Worm (Caenorhabditis elegans): ENCODE measurements around the gene srg-9.

Gene srg-9

DNA sequence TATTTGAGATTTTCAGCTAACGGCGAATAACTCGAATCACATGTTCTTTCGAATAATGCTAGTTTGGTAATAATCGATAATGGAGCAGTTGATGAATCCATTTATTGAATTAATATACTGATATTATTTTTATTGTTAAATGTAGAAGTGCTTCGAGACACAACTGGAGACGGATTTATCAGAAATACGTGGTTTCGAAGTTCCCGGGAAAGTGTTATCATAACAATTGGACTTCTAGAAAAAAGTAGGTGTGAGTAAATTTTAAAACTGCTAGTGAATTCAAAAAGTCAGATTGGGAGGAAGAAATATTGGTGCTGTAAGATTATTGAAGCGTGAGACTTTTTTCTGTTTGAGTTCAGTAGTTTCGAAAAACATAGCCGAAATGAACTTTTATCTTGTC lies 3.5 kb upstream of the srg-9 start, which contains the start of gene srg-2:
Gene srg-2 (minus strand): TSS at position 101 of the 400 bp plus-strand sequence.
- TF ChIP-seq pha-4 (tag; optimal IDR thresholded peaks at IDR 0.05) (no peak), ceh-83 (GFP tag; optimal IDR thresholded peaks at IDR 0.05) (no peak), nhr-28 (tag; optimal IDR thresholded peaks at IDR 0.05) (no peak), ham-2 (GFP tag; optimal IDR thresholded peaks at IDR 0.05) (no peak), nhr-76 (tag; optimal IDR thresholded peaks at IDR 0.05) (no peak), M03D4.4 (tag; optimal IDR thresholded peaks at IDR 0.05) (no peak), nhr-12 (tag; optimal IDR thresholded peaks at IDR 0.05) (no peak), nhr-237 (tag; optimal IDR thresholded peaks at IDR 0.05) (no peak), ztf-11 (tag; optimal IDR thresholded peaks at IDR 0.05) (no peak), tbx-8 (GFP tag; optimal IDR thresholded peaks at IDR 0.05) (no peak), flh-1 (GFP tag; optimal IDR thresholded peaks at IDR 0.05) (no peak), mls-2 (tag; optimal IDR thresholded peaks at IDR 0.05) (no peak), snpc-4 (tag; optimal IDR thresholded peaks at IDR 0.05) (no peak), cnd-1 (tag; optimal IDR thresholded peaks at IDR 0.05) (no peak), nhr-2 (tag; optimal IDR thresholded peaks at IDR 0.05) (no peak), lin-32 (GFP tag; optimal IDR thresholded peaks at IDR 0.05) (no peak), unc-62 (GFP tag; optimal IDR thresholded peaks at IDR 0.05) (no peak), ces-1 (GFP tag; optimal IDR thresholded peaks at IDR 0.05) (no peak)

DNA sequence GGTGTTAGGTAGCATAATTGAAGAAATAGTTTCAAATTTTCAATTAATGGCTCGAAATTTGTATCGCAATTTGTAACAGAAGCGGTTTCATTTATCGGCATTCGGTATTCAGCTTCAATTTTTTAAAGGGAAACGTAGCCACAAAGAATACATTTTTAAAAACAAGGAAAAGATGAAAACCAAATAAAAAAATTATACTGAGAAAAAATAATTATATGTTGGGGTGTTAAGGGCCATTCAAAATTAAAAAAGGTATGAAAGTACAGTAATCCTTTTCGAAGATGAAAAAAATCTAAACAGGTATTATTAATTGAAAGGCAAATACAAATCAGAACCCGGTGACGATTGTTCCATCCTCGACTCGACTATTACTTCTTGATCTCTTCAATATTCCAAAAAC lies 1.7 kb upstream of the srg-9 start, which contains the start of gene srg-1:
Gene srg-1 (minus strand): TSS at position 101 of the 400 bp plus-strand sequence.
- TF ChIP-seq M03D4.4 (tag; optimal IDR thresholded peaks at IDR 0.05) (no peak), ceh-43 (GFP tag; optimal IDR thresholded peaks at IDR 0.05) (no peak), drap-1 (GFP tag; optimal IDR thresholded peaks at IDR 0.05) (no peak), ceh-39 (tag; optimal IDR thresholded peaks at IDR 0.05) (no peak), ces-1 (GFP tag; optimal IDR thresholded peaks at IDR 0.05) (no peak), nhr-2 (tag; optimal IDR thresholded peaks at IDR 0.05) (no peak), pha-4 (tag; optimal IDR thresholded peaks at IDR 0.05) (no peak), ceh-83 (GFP tag; optimal IDR thresholded peaks at IDR 0.05) (no peak), ztf-11 (tag; optimal IDR thresholded peaks at IDR 0.05) (no peak)

DNA sequence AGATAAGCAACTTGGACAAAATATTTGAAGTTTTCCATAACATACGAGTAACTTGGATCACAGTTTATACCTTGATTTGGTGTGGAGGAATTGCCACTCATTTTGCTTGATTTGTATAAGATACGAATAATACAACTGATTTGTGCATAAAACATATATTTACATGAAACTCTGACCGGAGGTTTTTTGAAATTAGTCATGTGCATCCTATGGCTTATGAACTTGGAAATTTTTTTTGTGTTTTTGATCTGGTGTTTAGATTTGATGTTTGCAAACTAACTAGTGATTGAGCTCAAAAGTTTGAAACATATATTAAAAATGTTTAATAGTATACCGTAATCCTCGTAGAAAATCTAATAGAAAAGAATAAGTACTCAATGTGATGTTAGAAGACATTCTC lies 1.8 kb downstream of the srg-9 start, which contains the start of gene srg-8:
Gene srg-8 (minus strand): TSS at position 101 of the 400 bp plus-strand sequence.
- TF ChIP-seq ztf-11 (tag; optimal IDR thresholded peaks at IDR 0.05) (no peak), unc-62 (GFP tag; optimal IDR thresholded peaks at IDR 0.05) (no peak)

DNA sequence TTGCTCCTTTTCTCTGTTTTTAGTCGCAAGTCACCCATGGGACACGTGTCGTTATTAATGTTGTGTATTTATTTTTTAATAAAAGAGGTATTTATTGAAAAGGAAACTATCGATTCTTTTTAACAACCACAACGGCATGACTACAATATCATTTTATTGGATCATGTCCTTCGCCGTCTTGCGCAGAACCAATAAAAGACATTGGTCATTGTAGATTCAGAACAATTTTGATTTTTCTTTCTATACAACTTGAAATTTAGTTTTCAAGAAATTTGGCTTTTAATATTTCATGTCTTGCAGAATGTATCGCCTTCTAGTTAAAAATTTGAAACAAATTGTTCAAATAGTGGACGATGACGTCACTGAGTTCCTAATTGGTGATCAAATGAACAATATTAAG lies 5.1 kb downstream of the srg-9 start, which contains the start of gene amdh-1:
Gene amdh-1 (plus strand): TSS at position 301 of the 400 bp plus-strand sequence.
- TF ChIP-seq sptf-1 (tag; optimal IDR thresholded peaks at IDR 0.05), result no peak
- TF ChIP-seq pha-4 (tag; optimal IDR thresholded peaks at IDR 0.05), result no peak
- no peak for TF ChIP-seq ztf-11 (tag; optimal IDR thresholded peaks at IDR 0.05)
- TF ChIP-seq unc-120 (tag; optimal IDR thresholded peaks at IDR 0.05; ENCODE audit: poor library complexity, severe bottlenecking), result no peak
- no peak for TF ChIP-seq unc-39 (tag; optimal IDR thresholded peaks at IDR 0.05)
- TF ChIP-seq nhr-12 (tag; optimal IDR thresholded peaks at IDR 0.05), result no peak
- TF ChIP-seq mab-5 (tag; optimal IDR thresholded peaks at IDR 0.05), result no peak
- no peak for TF ChIP-seq tbx-8 (GFP tag; optimal IDR thresholded peaks at IDR 0.05)
- TF ChIP-seq elt-1 (tag; optimal IDR thresholded peaks at IDR 0.05; ENCODE audit: borderline replicate concordance, insufficient read depth), result no peak
- no peak for TF ChIP-seq bed-3 (GFP tag; optimal IDR thresholded peaks at IDR 0.05)
- no peak for TF ChIP-seq nhr-237 (tag; optimal IDR thresholded peaks at IDR 0.05)
- no peak for TF ChIP-seq unc-62 (GFP tag; optimal IDR thresholded peaks at IDR 0.05)
- TF ChIP-seq flh-1 (GFP tag; optimal IDR thresholded peaks at IDR 0.05), result no peak
- no peak for TF ChIP-seq lsy-2 (tag; optimal IDR thresholded peaks at IDR 0.05)
- TF ChIP-seq cnd-1 (tag; optimal IDR thresholded peaks at IDR 0.05), result no peak

DNA sequence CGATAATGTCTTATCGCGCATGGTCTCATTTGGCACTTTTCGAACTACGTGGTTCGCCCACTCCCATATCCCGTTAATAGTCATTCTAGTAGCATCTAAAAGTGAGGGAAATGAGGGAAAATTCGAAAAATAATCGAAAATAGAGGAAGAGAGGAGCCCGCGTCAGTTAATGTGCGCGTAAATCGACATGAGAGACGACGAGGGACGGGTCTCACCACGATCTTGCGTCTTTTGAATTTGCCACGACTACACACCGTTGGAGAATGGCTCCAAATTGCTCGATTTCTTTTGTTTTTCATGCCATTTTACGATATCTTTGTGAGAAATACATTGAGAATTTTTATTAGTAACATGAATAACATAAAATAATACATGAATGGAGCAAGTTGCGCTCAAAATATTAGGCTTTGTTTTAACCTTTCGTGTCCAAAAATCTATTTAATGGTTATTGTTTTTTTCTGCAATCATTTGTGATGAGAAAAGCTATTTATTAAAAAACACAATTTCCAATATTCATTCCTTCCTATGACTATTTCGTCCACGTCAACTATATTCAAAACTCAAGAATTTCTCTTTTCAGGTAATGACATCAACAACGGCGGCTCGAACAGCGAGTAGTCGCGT lies 8.4 kb downstream of the srg-9 start, which contains the start of the genes gen-1 and stt-3:
Gene gen-1 (minus strand): TSS at position 95 of the 624 bp plus-strand sequence.
Gene stt-3 (plus strand): TSS at position 574 of the 624 bp plus-strand sequence.
- TF ChIP-seq lin-32 (GFP tag; optimal IDR thresholded peaks at IDR 0.05) (no peak), mep-1 (tag; optimal IDR thresholded peaks at IDR 0.05) (peak; percentile 54), hlh-1 (tag; optimal IDR thresholded peaks at IDR 0.05) (no peak), tbx-8 (GFP tag; optimal IDR thresholded peaks at IDR 0.05) (no peak)
